Fruit fly (Drosophila melanogaster) whole organism, embryonic: ENCODE results near the gene CG6415.

Experiments used
- Abd-B ChIP-seq: fragments of 200-800 bp; sonication (Bioruptor generic); optimal IDR thresholded peaks from 2 replicates; lab custom pipeline; 2018; ENCODE audit warnings: missing biosample characterization, mild to moderate bottlenecking, missing genetic modification characterization, moderate library complexity
- Ada2b ChIP-seq: fragments of 200-800 bp; sonication (Bioruptor generic); IDR thresholded peaks from 2 replicates; pipeline ENCODE4 v1.3.6; 2022; ENCODE audit warnings: missing biosample characterization, missing genetic modification characterization
- Asciz ChIP-seq: fragments of 200-800 bp; sonication (Bioruptor generic); optimal IDR thresholded peaks from 2 replicates; lab custom pipeline; 2017; ENCODE audit warnings: missing biosample characterization, mild to moderate bottlenecking, missing genetic modification characterization, missing genetic modification reagents
- BEAF-32 ChIP-seq: fragments of 200-800 bp; sonication (Bioruptor generic); optimal IDR thresholded peaks from 3 replicates; lab custom pipeline; 2017; ENCODE audit warnings: missing biosample characterization, missing genetic modification characterization, mild to moderate bottlenecking, moderate library complexity, missing genetic modification reagents
- CG10209 ChIP-seq: fragments of 200-800 bp; sonication (Bioruptor generic); optimal IDR thresholded peaks from 3 replicates; lab custom pipeline; 2017; ENCODE audit warnings: missing biosample characterization, mild to moderate bottlenecking, missing genetic modification characterization, missing genetic modification reagents
- CG10267 ChIP-seq: fragments of 200-800 bp; sonication (Bioruptor generic); optimal IDR thresholded peaks from 2 replicates; lab custom pipeline; 2018; ENCODE audit warnings: missing biosample characterization, mild to moderate bottlenecking, missing genetic modification characterization, moderate library complexity
- CG10366 ChIP-seq: fragments of 200-800 bp; sonication (Bioruptor generic); IDR thresholded peaks from 2 replicates; pipeline ENCODE4 v1.3.6; 2022; ENCODE audit warnings: missing biosample characterization, missing genetic modification characterization
- CG12299 ChIP-seq: fragments of 200-800 bp; sonication (Bioruptor generic); optimal IDR thresholded peaks from 2 replicates; lab custom pipeline; 2018; ENCODE audit warnings: missing biosample characterization, mild to moderate bottlenecking, missing genetic modification characterization
- CG13123 ChIP-seq: fragments of 200-800 bp; sonication (Bioruptor generic); optimal IDR thresholded peaks from 2 replicates; lab custom pipeline; 2016; ENCODE audit warnings: missing biosample characterization, missing genetic modification characterization
- CG14667 ChIP-seq: fragments of 200-800 bp; sonication (Bioruptor generic); IDR thresholded peaks from 2 replicates; pipeline ENCODE4 v1.3.6; 2022; ENCODE audit warnings: missing biosample characterization, missing genetic modification characterization
- CG15011 ChIP-seq: fragments of 200-800 bp; sonication (Bioruptor generic); optimal IDR thresholded peaks from 3 replicates; lab custom pipeline; 2018; ENCODE audit warnings: missing biosample characterization, mild to moderate bottlenecking, missing genetic modification characterization
- CG15073 ChIP-seq: fragments of 200-800 bp; sonication (Bioruptor generic); optimal IDR thresholded peaks from 2 replicates; lab custom pipeline; 2016; ENCODE audit warnings: missing biosample characterization, missing genetic modification characterization
- CG15269 ChIP-seq: fragments of 200-800 bp; sonication (Bioruptor generic); optimal IDR thresholded peaks from 2 replicates; lab custom pipeline; 2018; ENCODE audit warnings: missing biosample characterization, mild to moderate bottlenecking, missing genetic modification characterization, moderate library complexity
- CG15601 ChIP-seq: fragments of 200-800 bp; sonication (Bioruptor generic); optimal IDR thresholded peaks from 3 replicates; lab custom pipeline; 2019; ENCODE audit warnings: missing biosample characterization, mild to moderate bottlenecking, missing genetic modification characterization, moderate library complexity
- CG17361 ChIP-seq: fragments of 200-800 bp; sonication (Bioruptor generic); IDR thresholded peaks from 3 replicates; pipeline ENCODE4 v1.3.6; 2022; ENCODE audit warnings: missing biosample characterization, missing genetic modification characterization
- CG2199 ChIP-seq: fragments of 200-800 bp; sonication (Bioruptor generic); IDR thresholded peaks from 3 replicates; pipeline ENCODE4 v1.3.6; 2022; ENCODE audit warnings: missing biosample characterization, missing genetic modification characterization
- CG31365 ChIP-seq: fragments of 200-800 bp; sonication (Bioruptor generic); optimal IDR thresholded peaks from 2 replicates; lab custom pipeline; 2018; ENCODE audit warnings: missing biosample characterization, mild to moderate bottlenecking, missing genetic modification characterization
- CG31441 ChIP-seq: fragments of 200-800 bp; sonication (Bioruptor generic); IDR thresholded peaks from 2 replicates; pipeline ENCODE4 v1.3.6; 2022; ENCODE audit warnings: missing biosample characterization, missing genetic modification characterization
- CG4328 ChIP-seq: fragments of 200-800 bp; sonication (Bioruptor generic); optimal IDR thresholded peaks from 3 replicates; lab custom pipeline; 2017; ENCODE audit warnings: missing biosample characterization, missing genetic modification reagents, missing genetic modification characterization
- CG6254 ChIP-seq: fragments of 200-800 bp; sonication (Bioruptor generic); optimal IDR thresholded peaks from 3 replicates; lab custom pipeline; 2017; ENCODE audit warnings: mild to moderate bottlenecking, missing biosample characterization, missing genetic modification reagents, missing genetic modification characterization
- CG8924 ChIP-seq: fragments of 200-800 bp; optimal IDR thresholded peaks from 3 replicates; lab custom pipeline; 2019; ENCODE audit warnings: missing biosample characterization, mild to moderate bottlenecking, missing genetic modification characterization, moderate library complexity
- Dll ChIP-seq: fragments of 200-800 bp; sonication (Bioruptor generic); IDR thresholded peaks from 4 replicates; pipeline ENCODE4 v1.3.6; 2022; ENCODE audit warnings: missing biosample characterization, missing genetic modification characterization; ENCODE audit not compliant: partially characterized antibody
- Eip74EF ChIP-seq, 2 experiments: fragments of 200-800 bp in 1 of 2; fragments of >200 bp in 1 of 2; sonication (Bioruptor generic) in 1 of 2; optimal IDR thresholded peaks; 2 replicates each; lab custom pipeline; 2017 to 2019; ENCODE audit warnings: missing biosample characterization in 2 of 2, missing genetic modification characterization in 2 of 2, mild to moderate bottlenecking in 1 of 2, moderate library complexity in 1 of 2
- Ets97D ChIP-seq: fragments of 200-800 bp; sonication (Bioruptor generic); optimal IDR thresholded peaks from 3 replicates; lab custom pipeline; 2016; ENCODE audit warnings: missing biosample characterization, missing genetic modification characterization
- H2.0 ChIP-seq: fragments of 200-800 bp; sonication (Bioruptor generic); IDR thresholded peaks from 2 replicates; pipeline ENCODE4 v1.3.6; 2022; ENCODE audit warnings: missing biosample characterization, missing genetic modification characterization
- HHEX ChIP-seq: fragments of 200-800 bp; sonication (Bioruptor generic); optimal IDR thresholded peaks from 3 replicates; lab custom pipeline; 2017; ENCODE audit warnings: missing biosample characterization, mild to moderate bottlenecking, missing genetic modification characterization, missing genetic modification reagents
- Mes4 ChIP-seq: fragments of 200-800 bp; sonication (Bioruptor generic); optimal IDR thresholded peaks from 2 replicates; lab custom pipeline; 2016; ENCODE audit warnings: missing biosample characterization, missing genetic modification characterization
- Ptx1 ChIP-seq: fragments of 200-800 bp; sonication (Bioruptor generic); IDR thresholded peaks from 2 replicates; pipeline ENCODE4 v1.3.6; 2022; ENCODE audit warnings: missing biosample characterization, missing genetic modification characterization
- Xrp1 ChIP-seq: fragments of 200-800 bp; sonication (Bioruptor generic); IDR thresholded peaks from 2 replicates; pipeline ENCODE4 v1.3.6; 2022; ENCODE audit warnings: missing biosample characterization, missing genetic modification characterization
- az2 ChIP-seq: fragments of 200-800 bp; sonication (Bioruptor generic); optimal IDR thresholded peaks from 3 replicates; lab custom pipeline; 2016; ENCODE audit warnings: missing biosample characterization, missing genetic modification characterization
- crc ChIP-seq: fragments of 200-800 bp; sonication (Bioruptor generic); optimal IDR thresholded peaks from 2 replicates; lab custom pipeline; 2016; ENCODE audit warnings: missing biosample characterization, missing genetic modification characterization
- dimm ChIP-seq: fragments of 200-800 bp; sonication (Bioruptor generic); IDR thresholded peaks from 2 replicates; pipeline ENCODE4 v1.3.6; 2022; ENCODE audit warnings: missing biosample characterization, missing genetic modification characterization
- esg ChIP-seq: fragments of 200-800 bp; sonication (Bioruptor generic); conservative IDR thresholded peaks from 2 replicates; pipeline ENCODE4 v1.3.6; 2022; ENCODE audit warnings: missing biosample characterization, missing genetic modification characterization
- eve ChIP-seq, 2 experiments: fragments of >200 bp; optimal IDR thresholded peaks; 2 replicates each; lab custom pipeline; 2017; ENCODE audit warnings: missing biosample characterization in 2 of 2, missing genetic modification characterization in 2 of 2
- fd102C ChIP-seq: fragments of 200-800 bp; sonication (Bioruptor generic); optimal IDR thresholded peaks from 2 replicates; lab custom pipeline; 2018; ENCODE audit warnings: missing biosample characterization, mild to moderate bottlenecking, missing genetic modification characterization, moderate library complexity
- hb ChIP-seq: fragments of 200-800 bp; sonication (Bioruptor generic); IDR thresholded peaks from 3 replicates; pipeline ENCODE4 v1.3.6; 2022; ENCODE audit warnings: missing biosample characterization, missing genetic modification characterization; ENCODE audit not compliant: partially characterized antibody
- jing ChIP-seq: fragments of 200-800 bp; sonication (Bioruptor generic); optimal IDR thresholded peaks from 2 replicates; lab custom pipeline; 2018; ENCODE audit warnings: missing biosample characterization, mild to moderate bottlenecking, missing genetic modification characterization
- mam ChIP-seq: fragments of 200-800 bp; sonication (Bioruptor generic); optimal IDR thresholded peaks from 3 replicates; lab custom pipeline; 2016; ENCODE audit warnings: missing biosample characterization, missing genetic modification characterization
- oc ChIP-seq: fragments of 200-800 bp; sonication (Bioruptor generic); optimal IDR thresholded peaks from 2 replicates; lab custom pipeline; 2018; ENCODE audit warnings: missing biosample characterization, mild to moderate bottlenecking, missing genetic modification characterization, moderate library complexity
- odd ChIP-seq: fragments of 200-800 bp; sonication (Bioruptor generic); optimal IDR thresholded peaks from 2 replicates; lab custom pipeline; 2017; ENCODE audit warnings: missing biosample characterization, mild to moderate bottlenecking, missing genetic modification characterization
- pan ChIP-seq, 4 experiments: fragments of >200 bp in 3 of 4; fragments of 200-800 bp in 1 of 4; sonication (Bioruptor generic) in 1 of 4; optimal IDR thresholded peaks in 3 of 4; IDR thresholded peaks in 1 of 4; 2 replicates each; pipeline versions ENCODE4 v1.3.6 to Lab custom; 2017 to 2022; ENCODE audit warnings: missing biosample characterization in 2 of 4, missing genetic modification characterization in 2 of 4, mixed read lengths in 1 of 4
- psq ChIP-seq: fragments of 200-800 bp; sonication (Bioruptor generic); optimal IDR thresholded peaks from 2 replicates; lab custom pipeline; 2017; ENCODE audit warnings: missing biosample characterization, missing genetic modification characterization
- sens-2 ChIP-seq: fragments of 200-800 bp; sonication (Bioruptor generic); IDR thresholded peaks from 2 replicates; pipeline ENCODE4 v1.3.6; 2022; ENCODE audit warnings: missing biosample characterization, missing genetic modification characterization
- slbo ChIP-seq: fragments of 200-800 bp; sonication (Bioruptor generic); IDR thresholded peaks from 2 replicates; pipeline ENCODE4 v1.3.6; 2022; ENCODE audit warnings: missing biosample characterization, missing genetic modification characterization
- slp2 ChIP-seq: fragments of 200-800 bp; sonication (Bioruptor generic); optimal IDR thresholded peaks from 2 replicates; lab custom pipeline; 2016; ENCODE audit warnings: missing biosample characterization, missing genetic modification characterization
- twi ChIP-seq: fragments of 200-800 bp; optimal IDR thresholded peaks from 2 replicates; lab custom pipeline; 2019; ENCODE audit warnings: missing biosample characterization, mild to moderate bottlenecking, missing genetic modification characterization, moderate library complexity
- zfh1 ChIP-seq: fragments of 200-800 bp; sonication (Bioruptor generic); IDR thresholded peaks from 3 replicates; pipeline ENCODE4 v1.3.6; 2022; ENCODE audit warnings: missing biosample characterization, missing genetic modification characterization

The CG6415 gene

DNA sequence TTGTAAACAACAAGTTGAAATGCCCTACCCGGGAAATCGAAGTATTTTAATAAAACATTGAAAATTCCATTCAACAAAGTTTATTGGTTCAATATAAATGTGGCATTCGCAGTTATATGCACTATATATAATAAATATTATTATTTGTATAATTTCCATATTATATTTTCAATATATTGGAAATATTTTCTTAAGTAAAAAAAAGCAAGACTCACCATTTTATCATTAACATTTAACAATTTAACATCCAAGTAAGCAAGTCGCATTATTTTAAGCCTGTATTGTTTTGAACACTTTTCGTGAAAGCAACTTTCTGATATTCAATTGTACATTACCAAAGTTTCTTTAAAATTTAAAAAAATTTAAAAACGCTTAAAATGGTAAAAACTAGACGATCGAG is 45.4 kb upstream of the CG6415 start, which contains the start of gene CG45690:
TSS of gene CG45690 (plus strand) at position 301 of the 400 bp plus-strand sequence.
- TF ChIP-seq eve (GFP tag; optimal IDR thresholded peaks at IDR 0.05; lab: Kevin White, UChicago) (no peak), Mes4 (GFP tag; lab: Kevin White, UChicago) (no peak), oc (tag; lab: Kevin White, UChicago) (no peak), dimm (no peak)

DNA sequence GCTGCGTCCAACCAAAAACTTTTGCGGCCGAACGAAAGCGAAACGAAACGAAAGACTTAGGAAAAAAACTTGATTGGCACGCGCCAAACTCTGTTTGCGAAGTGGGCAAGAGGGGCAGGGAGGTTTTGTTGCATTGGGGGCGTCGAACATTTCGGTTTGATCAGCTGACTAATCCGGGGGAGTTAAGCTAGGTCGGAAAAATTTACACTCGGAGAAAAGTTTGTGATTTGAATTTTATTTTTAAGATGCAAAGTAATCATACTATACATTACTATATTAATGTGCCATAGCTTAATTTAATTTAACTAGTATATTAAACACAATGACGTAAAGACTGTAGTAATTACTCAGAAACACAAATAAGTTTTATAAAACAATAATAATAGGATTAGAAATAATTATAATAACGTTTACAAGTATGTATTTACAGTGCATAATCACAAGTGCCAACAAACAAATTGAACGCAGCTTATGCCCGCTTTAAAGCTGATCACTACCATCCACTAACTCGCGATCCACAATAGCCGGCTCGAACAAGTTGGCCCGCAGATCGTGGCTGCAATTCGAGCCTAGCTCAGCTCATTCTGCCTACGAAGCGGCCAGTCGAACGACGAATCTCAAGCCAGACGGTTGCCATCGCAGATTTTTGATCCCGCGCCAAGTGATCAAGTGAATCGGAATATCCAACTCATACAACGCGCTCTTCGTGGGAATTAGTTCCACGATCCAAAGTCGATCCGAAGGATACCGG is 41.8 kb upstream of the CG6415 start, which contains the start of gene CG31871:
TSS of gene CG31871 (plus strand) at position 592 of the 751 bp plus-strand sequence.
- TF ChIP-seq CG10366 (GFP tag; lab: Robert Waterston, UW) (peak; percentile 48), slp2 (GFP tag; lab: Kevin White, UChicago) (no peak), CG12299 (peak; percentile 48), Ets97D (no peak), CG10209 (GFP tag; lab: Kevin White, UChicago) (peak; percentile 61), zfh1 (GFP tag; lab: Robert Waterston, UW) (peak; percentile 67), Eip74EF (GFP tag; optimal IDR thresholded peaks at IDR 0.05; lab: Kevin White, UChicago) (peak in 1 of 2 experiments; percentile 72), twi (tag; lab: Kevin White, UChicago) (no peak), CG14667 (peak; percentile 33; the same call in 1 of the 2 replicates), crc (GFP tag; lab: Kevin White, UChicago) (no peak), fd102C (GFP tag; lab: Kevin White, UChicago) (no peak), Ptx1 (peak; percentile 75), CG10267 (tag; lab: Kevin White, UChicago) (peak; percentile 72), CG31441 (GFP tag; lab: Robert Waterston, UW) (peak; percentile 90), CG6254 (GFP tag; lab: Kevin White, UChicago) (peak; percentile 35), HHEX (peak; percentile 71), CG13123 (GFP tag; lab: Kevin White, UChicago) (peak; percentile 27), odd (GFP tag; lab: Kevin White, UChicago) (peak; percentile 59), CG8924 (tag; lab: Kevin White, UChicago) (peak; percentile 85), Ada2b (GFP tag; lab: Robert Waterston, UW) (peak; percentile 42), BEAF-32 (GFP tag; lab: Kevin White, UChicago) (no peak), hb (GFP tag; lab: Robert Waterston, UW) (no peak), Asciz (GFP tag; lab: Kevin White, UChicago) (peak; percentile 77), CG2199 (no peak), mam (GFP tag; lab: Kevin White, UChicago) (no peak), sens-2 (no peak), CG31365 (tag; lab: Kevin White, UChicago) (no peak), CG15073 (no peak), Abd-B (GFP tag; lab: Kevin White, UChicago) (peak; percentile 70), H2.0 (GFP tag; lab: Robert Waterston, UW) (peak; percentile 62), Xrp1 (GFP tag; lab: Robert Waterston, UW) (peak; percentile 77), CG17361 (GFP tag; lab: Robert Waterston, UW) (peak; percentile 87), jing (GFP tag; lab: Kevin White, UChicago) (peak; percentile 15), az2 (GFP tag; lab: Kevin White, UChicago) (peak; percentile 64), esg (GFP tag; lab: Robert Waterston, UW) (peak; percentile 68), pan (optimal IDR thresholded peaks at IDR 0.05; lab: Kevin White, UChicago) (no peak), pan (GFP tag; optimal IDR thresholded peaks at IDR 0.05 in 1 of 2, IDR thresholded peaks at IDR 0.05 in 1 of 2) (peak in 1 of 2 experiments; percentile 77), CG15269 (tag; lab: Kevin White, UChicago) (peak; percentile 82), CG4328 (GFP tag; lab: Kevin White, UChicago) (no peak), CG15601 (tag; lab: Kevin White, UChicago) (peak; percentile 79), CG15011 (GFP tag; lab: Kevin White, UChicago) (peak; percentile 50), slbo (peak; percentile 64), Dll (GFP tag; lab: Robert Waterston, UW) (no peak), psq (GFP tag; lab: Kevin White, UChicago) (no peak)
